Worm (Caenorhabditis elegans): ENCODE results near the gene srlf-33.
A peak's percentile ranks its signal among the peaks of the same experiment; 100 is the strongest.

srlf-33 gene

ce11 chrIV:11950270-11950669 lies 25.0 kb upstream of the srlf-33 start, which contains the start of gene tbx-36:
Gene tbx-36 (plus strand): TSS chrIV:11950570.
- TF ChIP-seq T22C8.4 (GFP tag; IDR thresholded peaks at IDR 0.05) (no peak), cog-1 (tag; optimal IDR thresholded peaks at IDR 0.05) (no peak), med-1 (GFP tag; optimal IDR thresholded peaks at IDR 0.05; ENCODE audit: insufficient read depth) (no peak), ztf-23 (GFP tag; IDR thresholded peaks at IDR 0.05) (no peak), klf-2 (GFP tag; conservative IDR thresholded peaks at IDR 0.05) (no peak), ref-1 (GFP tag; conservative IDR thresholded peaks at IDR 0.05) (no peak), tab-1 (GFP tag; IDR thresholded peaks at IDR 0.05) (no peak), ztf-29 (GFP tag; IDR thresholded peaks at IDR 0.05) (no peak), flt-1 (GFP tag; IDR thresholded peaks at IDR 0.05) (no peak)

- TF ChIP-seq ztf-23 (GFP tag; IDR thresholded peaks at IDR 0.05) (no peak), ref-1 (GFP tag; conservative IDR thresholded peaks at IDR 0.05) (no peak), flt-1 (GFP tag; IDR thresholded peaks at IDR 0.05) (no peak), ztf-29 (GFP tag; IDR thresholded peaks at IDR 0.05) (no peak), cog-1 (tag; optimal IDR thresholded peaks at IDR 0.05) (no peak), T22C8.4 (GFP tag; IDR thresholded peaks at IDR 0.05) (no peak), tab-1 (GFP tag; IDR thresholded peaks at IDR 0.05) (no peak), med-1 (GFP tag; optimal IDR thresholded peaks at IDR 0.05; ENCODE audit: insufficient read depth) (no peak), klf-2 (GFP tag; conservative IDR thresholded peaks at IDR 0.05) (no peak)
Measured at ce11 chrIV:11949717-11950116, 24.5 kb upstream of the srlf-33 start, which contains the start of gene hdl-1. Gene hdl-1 (minus strand): TSS chrIV:11949817.

- TF ChIP-seq med-1 (GFP tag; optimal IDR thresholded peaks at IDR 0.05; ENCODE audit: insufficient read depth) (no peak), T22C8.4 (GFP tag; IDR thresholded peaks at IDR 0.05) (no peak), klf-2 (GFP tag; conservative IDR thresholded peaks at IDR 0.05) (no peak), tab-1 (GFP tag; IDR thresholded peaks at IDR 0.05) (no peak), flt-1 (GFP tag; IDR thresholded peaks at IDR 0.05) (no peak), ref-1 (GFP tag; conservative IDR thresholded peaks at IDR 0.05) (no peak), ztf-23 (GFP tag; IDR thresholded peaks at IDR 0.05) (no peak), ztf-29 (GFP tag; IDR thresholded peaks at IDR 0.05) (no peak)
Measured at ce11 chrIV:11945621-11946020, 20.4 kb upstream of the srlf-33 start, which contains the start of gene ZK829.3. Gene ZK829.3 (minus strand): TSS chrIV:11945721.

- no peak for TF ChIP-seq tab-1 (GFP tag; IDR thresholded peaks at IDR 0.05)
- TF ChIP-seq flt-1 (GFP tag; IDR thresholded peaks at IDR 0.05) = no peak
- no peak for TF ChIP-seq cog-1 (tag; optimal IDR thresholded peaks at IDR 0.05)
- TF ChIP-seq med-1 (GFP tag; optimal IDR thresholded peaks at IDR 0.05; ENCODE audit: insufficient read depth) = no peak
- TF ChIP-seq klf-2 (GFP tag; conservative IDR thresholded peaks at IDR 0.05) = no peak
- TF ChIP-seq T22C8.4 (GFP tag; IDR thresholded peaks at IDR 0.05) = no peak
- no peak for TF ChIP-seq ztf-29 (GFP tag; IDR thresholded peaks at IDR 0.05)
- no peak for TF ChIP-seq ztf-23 (GFP tag; IDR thresholded peaks at IDR 0.05)
- TF ChIP-seq ref-1 (GFP tag; conservative IDR thresholded peaks at IDR 0.05) = no peak
Measured at ce11 chrIV:11942313-11942712, 17.1 kb upstream of the srlf-33 start, which contains the start of gene ZK829.1. Gene ZK829.1 (minus strand): TSS chrIV:11942413.

ce11 chrIV:11938554-11938953 lies 13.3 kb upstream of the srlf-33 start:
- TF ChIP-seq T22C8.4 (GFP tag; IDR thresholded peaks at IDR 0.05) = no peak

- TF ChIP-seq T22C8.4 (GFP tag; IDR thresholded peaks at IDR 0.05) (no peak), med-1 (GFP tag; optimal IDR thresholded peaks at IDR 0.05; ENCODE audit: insufficient read depth) (no peak), klf-2 (GFP tag; conservative IDR thresholded peaks at IDR 0.05) (no peak), ztf-23 (GFP tag; IDR thresholded peaks at IDR 0.05) (no peak), ztf-29 (GFP tag; IDR thresholded peaks at IDR 0.05) (no peak), cog-1 (tag; optimal IDR thresholded peaks at IDR 0.05) (no peak), tab-1 (GFP tag; IDR thresholded peaks at IDR 0.05) (no peak), ref-1 (GFP tag; conservative IDR thresholded peaks at IDR 0.05) (no peak), flt-1 (GFP tag; IDR thresholded peaks at IDR 0.05) (no peak)
Measured at ce11 chrIV:11937087-11937486, 11.8 kb upstream of the srlf-33 start, which contains the start of gene slc-5A12. Gene slc-5A12 (plus strand): TSS chrIV:11937419.

ce11 chrIV:11930572-11930971 lies 5.3 kb upstream of the srlf-33 start, which contains the start of gene nhx-9:
Gene nhx-9 (plus strand): TSS chrIV:11930872.
- TF ChIP-seq med-1 (GFP tag; optimal IDR thresholded peaks at IDR 0.05; ENCODE audit: insufficient read depth) = no peak

- TF ChIP-seq ztf-23 (GFP tag; IDR thresholded peaks at IDR 0.05) = peak; percentile 63; the same call in 1 of the 2 replicates
- TF ChIP-seq klf-2 (GFP tag; conservative IDR thresholded peaks at IDR 0.05) = no peak
- TF ChIP-seq tab-1 (GFP tag; IDR thresholded peaks at IDR 0.05) = peak; percentile 77; the same call in 1 of the 2 replicates
- peak; percentile 46; the same call in 1 of the 2 replicates for TF ChIP-seq ref-1 (GFP tag; conservative IDR thresholded peaks at IDR 0.05)
- no peak for TF ChIP-seq med-1 (GFP tag; optimal IDR thresholded peaks at IDR 0.05; ENCODE audit: insufficient read depth)
- TF ChIP-seq cog-1 (tag; optimal IDR thresholded peaks at IDR 0.05) = no peak
- peak; percentile 46; the same call in 1 of the 2 replicates for TF ChIP-seq ztf-29 (GFP tag; IDR thresholded peaks at IDR 0.05)
- TF ChIP-seq flt-1 (GFP tag; IDR thresholded peaks at IDR 0.05) = no peak; the same call in 1 of the 2 replicates
- no peak for TF ChIP-seq T22C8.4 (GFP tag; IDR thresholded peaks at IDR 0.05)
Measured at ce11 chrIV:11928388-11928787, 3.1 kb upstream of the srlf-33 start.

ce11 chrIV:11924092-11924491 lies 1.2 kb downstream of the srlf-33 start:
- no peak for TF ChIP-seq tab-1 (GFP tag; IDR thresholded peaks at IDR 0.05)
- TF ChIP-seq flt-1 (GFP tag; IDR thresholded peaks at IDR 0.05) = no peak
- TF ChIP-seq ztf-23 (GFP tag; IDR thresholded peaks at IDR 0.05) = no peak
- TF ChIP-seq cog-1 (tag; optimal IDR thresholded peaks at IDR 0.05) = no peak
- no peak for TF ChIP-seq ref-1 (GFP tag; conservative IDR thresholded peaks at IDR 0.05)
- no peak for TF ChIP-seq med-1 (GFP tag; optimal IDR thresholded peaks at IDR 0.05; ENCODE audit: insufficient read depth)

- TF ChIP-seq med-1 (GFP tag; optimal IDR thresholded peaks at IDR 0.05; ENCODE audit: insufficient read depth) (no peak), flt-1 (GFP tag; IDR thresholded peaks at IDR 0.05) (no peak), T22C8.4 (GFP tag; IDR thresholded peaks at IDR 0.05) (no peak), cog-1 (tag; optimal IDR thresholded peaks at IDR 0.05) (no peak), ztf-23 (GFP tag; IDR thresholded peaks at IDR 0.05) (no peak), tab-1 (GFP tag; IDR thresholded peaks at IDR 0.05) (no peak), klf-2 (GFP tag; conservative IDR thresholded peaks at IDR 0.05) (no peak), ztf-29 (GFP tag; IDR thresholded peaks at IDR 0.05) (no peak), ref-1 (GFP tag; conservative IDR thresholded peaks at IDR 0.05) (no peak)
Measured at ce11 chrIV:11923074-11923473, 2.2 kb downstream of the srlf-33 start, which contains the start of gene srlf-31. Gene srlf-31 (minus strand): TSS chrIV:11923174.
